Worm (Caenorhabditis elegans) whole organism, dauer: ENCODE data around the gene ZK105.8.

Source experiments
- unc-62 ChIP-seq: sonication (generic microtip); optimal IDR thresholded peaks from 2 replicates; lab custom pipeline; 2017; ENCODE audit warnings: missing biosample characterization, missing genetic modification reagents, missing genetic modification characterization

Gene ZK105.8

ce11 chrV:7726202-7726601, 1.9 kb downstream of the ZK105.8 start:
- no peak for TF ChIP-seq unc-62

ce11 chrV:7726927-7727326, 2.6 kb downstream of the ZK105.8 start:
- no peak for TF ChIP-seq unc-62

ce11 chrV:7728003-7728678, 3.8 kb downstream of the ZK105.8 start:
- no peak for TF ChIP-seq unc-62

- no peak for TF ChIP-seq unc-62
These were observed 4.4 kb downstream of the ZK105.8 start, which contains the start of gene Y97E10C.1 for ce11 chrV:7728679-7729027. Gene Y97E10C.1 (plus strand): TSS chrV:7728879.

ce11 chrV:7730488-7730887, 6.2 kb downstream of the ZK105.8 start:
- TF ChIP-seq unc-62 = no peak

- TF ChIP-seq unc-62 = no peak
These were observed 9.0 kb downstream of the ZK105.8 start for ce11 chrV:7733240-7733765.

ce11 chrV:7734909-7735308, 10.6 kb downstream of the ZK105.8 start, which contains the start of gene clic-1:
Gene clic-1 (minus strand): TSS chrV:7734911.
- no peak for TF ChIP-seq unc-62

- TF ChIP-seq unc-62 = no peak
These were observed 11.0 kb downstream of the ZK105.8 start, which contains the start of gene srr-10 for ce11 chrV:7735319-7735718. Gene srr-10 (plus strand): TSS chrV:7735619.

ce11 chrV:7737710-7738109, 13.4 kb downstream of the ZK105.8 start, which contains the start of gene srr-9:
Gene srr-9 (plus strand): TSS chrV:7738010.
- TF ChIP-seq unc-62 = no peak

- TF ChIP-seq unc-62 = no peak
These were observed 15.7 kb downstream of the ZK105.8 start for ce11 chrV:7739949-7740348.

- no peak for TF ChIP-seq unc-62
These were observed 17.6 kb downstream of the ZK105.8 start for ce11 chrV:7741918-7742317.

- TF ChIP-seq unc-62 = no peak
These were observed 18.2 kb downstream of the ZK105.8 start, which contains the start of gene fbxl-5 for ce11 chrV:7742485-7742959. Gene fbxl-5 (plus strand): TSS chrV:7742909.

ce11 chrV:7744068-7744467, 19.8 kb downstream of the ZK105.8 start:
- TF ChIP-seq unc-62 = no peak

- TF ChIP-seq unc-62 = no peak
These were observed 21.1 kb downstream of the ZK105.8 start for ce11 chrV:7745386-7745785.

ce11 chrV:7745903-7746302, 21.6 kb downstream of the ZK105.8 start:
- TF ChIP-seq unc-62 = no peak

ce11 chrV:7747132-7747531, 22.8 kb downstream of the ZK105.8 start:
- TF ChIP-seq unc-62 = no peak

- no peak for TF ChIP-seq unc-62
These were observed 23.8 kb downstream of the ZK105.8 start for ce11 chrV:7747987-7748607.

ce11 chrV:7749708-7750107, 25.4 kb downstream of the ZK105.8 start:
- no peak for TF ChIP-seq unc-62
